Worm (Caenorhabditis elegans): ENCODE results near the gene unc-42.

unc-42 gene

DNA sequence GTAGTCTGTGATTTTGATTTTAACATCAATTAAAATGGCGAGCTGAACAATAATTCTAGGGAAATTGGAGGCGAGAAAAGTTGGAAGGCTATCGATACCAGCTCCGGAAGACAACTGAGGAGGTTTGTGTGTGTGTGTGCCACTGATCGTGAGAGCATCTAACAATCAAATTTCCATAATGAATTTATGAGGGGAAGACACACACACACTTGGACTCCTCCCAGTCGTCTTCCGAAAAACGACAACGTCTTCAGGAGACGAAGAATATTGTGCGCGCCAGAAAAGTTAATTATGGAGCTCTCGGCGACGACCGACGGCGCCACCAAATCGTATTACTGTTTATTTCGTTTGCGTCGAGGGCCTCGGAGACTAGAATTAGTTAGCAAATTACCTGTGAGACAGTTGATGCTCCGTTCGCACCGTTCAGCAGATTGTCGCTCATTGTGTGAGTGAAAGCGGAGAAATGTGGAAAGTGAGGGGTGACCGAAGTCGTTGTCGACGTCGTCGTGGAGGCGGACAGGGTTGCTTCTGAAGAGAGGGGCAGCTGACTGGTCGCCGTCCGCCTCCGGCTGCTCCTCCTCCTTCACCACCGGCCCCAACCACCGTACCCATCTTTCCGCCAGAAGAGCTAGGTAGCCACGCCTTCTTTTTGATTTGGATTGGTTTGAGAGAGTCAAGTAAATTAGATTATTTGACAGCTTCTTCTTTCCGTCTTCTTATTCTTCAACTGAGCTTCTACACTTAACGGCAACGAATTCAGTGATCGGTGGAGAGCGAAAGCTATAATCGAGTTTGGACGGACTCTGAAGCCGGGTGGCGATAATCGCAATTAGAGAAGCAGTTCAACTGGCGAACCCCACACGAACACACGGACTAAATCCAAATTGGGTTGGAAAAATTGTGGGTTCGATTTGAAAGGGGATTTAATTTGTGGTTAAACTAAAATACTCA, at the start of gene unc-42:
Gene unc-42, minus strand, starts transcription at position 564 of the 951 bp plus-strand sequence.
- peak; percentile 56 for TF ChIP-seq sma-9 (GFP tag; optimal IDR thresholded peaks at IDR 0.05)
- no peak for TF ChIP-seq sma-9 (tag; optimal IDR thresholded peaks at IDR 0.05)
- no peak for TF ChIP-seq ZK546.5 (tag; optimal IDR thresholded peaks at IDR 0.05)
- no peak for TF ChIP-seq dmd-4 (tag; optimal IDR thresholded peaks at IDR 0.05)
- TF ChIP-seq nhr-12 (tag; optimal IDR thresholded peaks at IDR 0.05), result no peak
- no peak for TF ChIP-seq unc-62 (GFP tag; optimal IDR thresholded peaks at IDR 0.05)
- peak; percentile 54 for TF ChIP-seq zag-1 (tag; optimal IDR thresholded peaks at IDR 0.05)
- no peak for TF ChIP-seq lin-11 (tag; optimal IDR thresholded peaks at IDR 0.05)
- no peak for TF ChIP-seq unc-39 (tag; optimal IDR thresholded peaks at IDR 0.05)
- TF ChIP-seq aly-2 (tag; optimal IDR thresholded peaks at IDR 0.05), result no peak
- no peak for TF ChIP-seq nhr-21 (tag; optimal IDR thresholded peaks at IDR 0.05)
- no peak for TF ChIP-seq blmp-1 (tag; optimal IDR thresholded peaks at IDR 0.05; ENCODE audit: insufficient read depth)
- TF ChIP-seq R02D3.7 (tag; optimal IDR thresholded peaks at IDR 0.05), result no peak
- peak in 1 of 2 experiments; percentile 30 for TF ChIP-seq lsy-2 (tag; optimal IDR thresholded peaks at IDR 0.05)
- TF ChIP-seq mdl-1 (tag; optimal IDR thresholded peaks at IDR 0.05), result no peak
- no peak for TF ChIP-seq gmeb-1 (tag; optimal IDR thresholded peaks at IDR 0.05)
- no peak for TF ChIP-seq nhr-6 (tag; optimal IDR thresholded peaks at IDR 0.05)

- no peak for TF ChIP-seq ztf-1 (GFP tag; conservative IDR thresholded peaks at IDR 0.05)
- no peak for TF ChIP-seq snpc-4 (tag; optimal IDR thresholded peaks at IDR 0.05)
These were observed 47.2 kb upstream of the unc-42 start, which contains the start of gene sru-31 for ce11 chrV:9816390-9816789. Gene sru-31 (plus strand): TSS chrV:9816690.

DNA sequence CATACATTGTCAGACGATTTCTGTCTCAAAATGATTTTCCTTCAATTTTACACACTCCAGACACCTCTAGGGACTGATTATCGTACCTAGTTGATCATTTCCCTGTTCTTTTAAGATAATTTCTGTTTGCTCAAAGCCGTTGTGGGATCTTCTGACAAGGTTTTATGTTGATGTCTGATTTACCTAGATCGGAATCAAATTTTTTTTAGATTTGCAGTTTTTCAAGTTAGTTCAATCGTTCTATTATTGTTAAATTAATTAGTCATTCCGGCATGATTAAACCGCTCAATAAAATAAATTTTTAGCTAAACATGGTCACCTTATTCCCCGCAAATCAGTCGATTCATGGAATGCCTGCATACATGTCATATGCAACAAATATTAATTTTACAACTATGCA, 44.3 kb upstream of the unc-42 start, which contains the start of gene sru-30:
Gene sru-30, plus strand, starts transcription at position 301 of the 400 bp plus-strand sequence.
- no peak for TF ChIP-seq dmd-4 (tag; optimal IDR thresholded peaks at IDR 0.05)
- no peak for TF ChIP-seq unc-39 (tag; optimal IDR thresholded peaks at IDR 0.05)
- TF ChIP-seq fos-1 (tag; optimal IDR thresholded peaks at IDR 0.05), result no peak
- TF ChIP-seq snpc-4 (tag; optimal IDR thresholded peaks at IDR 0.05), result no peak
- TF ChIP-seq ceh-16 (tag; optimal IDR thresholded peaks at IDR 0.05), result no peak
- TF ChIP-seq nhr-11 (tag; optimal IDR thresholded peaks at IDR 0.05), result no peak
- TF ChIP-seq gmeb-1 (tag; optimal IDR thresholded peaks at IDR 0.05), result no peak
- TF ChIP-seq nhr-12 (tag; optimal IDR thresholded peaks at IDR 0.05), result no peak
- no peak for TF ChIP-seq egl-27 (tag; optimal IDR thresholded peaks at IDR 0.05)
- TF ChIP-seq Y55F3AM.14 (GFP tag; optimal IDR thresholded peaks at IDR 0.05), result no peak
- no peak for TF ChIP-seq sma-9 (GFP tag; optimal IDR thresholded peaks at IDR 0.05)
- no peak for TF ChIP-seq sma-9 (tag; optimal IDR thresholded peaks at IDR 0.05)
- no peak for TF ChIP-seq nhr-23 (tag; optimal IDR thresholded peaks at IDR 0.05)
- TF ChIP-seq unc-55 (GFP tag; optimal IDR thresholded peaks at IDR 0.05), result no peak
- no peak for TF ChIP-seq ztf-4 (tag; optimal IDR thresholded peaks at IDR 0.05)
- no peak for TF ChIP-seq sma-3 (GFP tag; optimal IDR thresholded peaks at IDR 0.05)
- no peak for TF ChIP-seq elt-3 (tag; optimal IDR thresholded peaks at IDR 0.05)

ce11 chrV:9812216-9812615, 43.0 kb upstream of the unc-42 start:
- no peak for TF ChIP-seq R02D3.7 (tag; optimal IDR thresholded peaks at IDR 0.05)
- no peak for TF ChIP-seq unc-55 (GFP tag; optimal IDR thresholded peaks at IDR 0.05)

- TF ChIP-seq skn-1 (tag; optimal IDR thresholded peaks at IDR 0.05) (no peak), nhr-237 (tag; optimal IDR thresholded peaks at IDR 0.05) (no peak), unc-62 (GFP tag; optimal IDR thresholded peaks at IDR 0.05) (no peak), zag-1 (tag; optimal IDR thresholded peaks at IDR 0.05) (no peak), blmp-1 (tag; optimal IDR thresholded peaks at IDR 0.05; ENCODE audit: insufficient read depth) (no peak), nhr-77 (tag; optimal IDR thresholded peaks at IDR 0.05) (no peak), nhr-11 (tag; optimal IDR thresholded peaks at IDR 0.05) (no peak), F13H6.1 (tag; optimal IDR thresholded peaks at IDR 0.05) (no peak), nhr-10 (tag; optimal IDR thresholded peaks at IDR 0.05) (no peak), alr-1 (tag; optimal IDR thresholded peaks at IDR 0.05) (no peak), nhr-21 (tag; optimal IDR thresholded peaks at IDR 0.05) (no peak), ztf-11 (tag; optimal IDR thresholded peaks at IDR 0.05) (no peak)
These were observed 42.0 kb upstream of the unc-42 start, which contains the start of gene sru-29 for ce11 chrV:9811154-9811553. Gene sru-29 (plus strand): TSS chrV:9811454.
